Fruit fly (Drosophila melanogaster) whole organism, embryonic: ENCODE measurements around the gene Nup93-1.

Source experiments
- Atf6 ChIP-seq: fragments of 200-800 bp; sonication (Bioruptor generic); IDR thresholded peaks from 2 replicates; pipeline ENCODE4 v1.3.6; 2022; ENCODE audit warnings: missing biosample characterization, missing genetic modification characterization
- Bgb ChIP-seq: fragments of 200-800 bp; sonication (Bioruptor generic); IDR thresholded peaks from 2 replicates; pipeline ENCODE4 v1.3.6; 2022; ENCODE audit warnings: missing biosample characterization, missing genetic modification characterization; ENCODE audit not compliant: partially characterized antibody
- C15 ChIP-seq: fragments of 200-800 bp; sonication (Bioruptor generic); IDR thresholded peaks from 3 replicates; pipeline ENCODE4 v1.3.6; 2022; ENCODE audit warnings: missing biosample characterization, missing genetic modification characterization
- CG11398 ChIP-seq: fragments of 200-800 bp; sonication (Bioruptor generic); optimal IDR thresholded peaks from 2 replicates; lab custom pipeline; 2016; ENCODE audit warnings: missing biosample characterization, missing genetic modification characterization
- CG11504 ChIP-seq: fragments of 200-800 bp; sonication (Bioruptor generic); optimal IDR thresholded peaks from 3 replicates; lab custom pipeline; 2019; ENCODE audit warnings: missing biosample characterization, mild to moderate bottlenecking, missing genetic modification characterization, moderate library complexity
- CG11723 ChIP-seq: fragments of 200-800 bp; sonication (Bioruptor generic); optimal IDR thresholded peaks from 2 replicates; lab custom pipeline; 2017; ENCODE audit warnings: missing biosample characterization, mild to moderate bottlenecking, missing genetic modification characterization
- CG1233 ChIP-seq: fragments of 200-800 bp; sonication (Bioruptor generic); optimal IDR thresholded peaks from 4 replicates; lab custom pipeline; 2018; ENCODE audit warnings: missing biosample characterization, mild to moderate bottlenecking, missing genetic modification characterization
- CG15269 ChIP-seq: fragments of 200-800 bp; sonication (Bioruptor generic); optimal IDR thresholded peaks from 2 replicates; lab custom pipeline; 2018; ENCODE audit warnings: missing biosample characterization, mild to moderate bottlenecking, missing genetic modification characterization, moderate library complexity
- CG15514 ChIP-seq: fragments of 200-800 bp; sonication (Bioruptor generic); optimal IDR thresholded peaks from 3 replicates; lab custom pipeline; 2017; ENCODE audit warnings: missing biosample characterization, missing genetic modification characterization, mild to moderate bottlenecking, moderate library complexity, missing genetic modification reagents
- CG18262 ChIP-seq: fragments of 200-800 bp; optimal IDR thresholded peaks from 3 replicates; lab custom pipeline; 2019; ENCODE audit warnings: missing biosample characterization, mild to moderate bottlenecking, missing genetic modification characterization, moderate library complexity
- CG18599 ChIP-seq: fragments of 200-800 bp; sonication (Bioruptor generic); optimal IDR thresholded peaks from 3 replicates; lab custom pipeline; 2017; ENCODE audit warnings: missing biosample characterization, missing genetic modification characterization, mild to moderate bottlenecking, moderate library complexity, missing genetic modification reagents
- CG2120 ChIP-seq: fragments of 200-800 bp; sonication (Bioruptor generic); optimal IDR thresholded peaks from 3 replicates; lab custom pipeline; 2016; ENCODE audit warnings: missing biosample characterization, missing genetic modification characterization
- CG31224 ChIP-seq: fragments of 200-800 bp; sonication (Bioruptor generic); IDR thresholded peaks from 2 replicates; pipeline ENCODE4 v1.3.6; 2022; ENCODE audit warnings: missing biosample characterization, missing genetic modification characterization
- CG31441 ChIP-seq: fragments of 200-800 bp; sonication (Bioruptor generic); IDR thresholded peaks from 2 replicates; pipeline ENCODE4 v1.3.6; 2022; ENCODE audit warnings: missing biosample characterization, missing genetic modification characterization
- CG4328 ChIP-seq: fragments of 200-800 bp; sonication (Bioruptor generic); optimal IDR thresholded peaks from 3 replicates; lab custom pipeline; 2017; ENCODE audit warnings: missing biosample characterization, missing genetic modification reagents, missing genetic modification characterization
- CG5953 ChIP-seq: fragments of 200-800 bp; sonication (Bioruptor generic); IDR thresholded peaks from 2 replicates; pipeline ENCODE4 v1.3.6; 2022; ENCODE audit warnings: missing biosample characterization, missing genetic modification characterization
- CG8089 ChIP-seq: fragments of 200-800 bp; sonication (Bioruptor generic); optimal IDR thresholded peaks from 3 replicates; lab custom pipeline; 2016; ENCODE audit warnings: missing biosample characterization, missing genetic modification characterization
- CG8290 ChIP-seq, 3 experiments: fragments of 200-800 bp; sonication (Bioruptor generic); optimal IDR thresholded peaks; 2 replicates each; lab custom pipeline; 2016 to 2019; ENCODE audit warnings: missing biosample characterization in 3 of 3, missing genetic modification characterization in 3 of 3, mild to moderate bottlenecking in 2 of 3, moderate library complexity in 1 of 3
- CG9797 ChIP-seq: fragments of 200-800 bp; sonication (Bioruptor generic); optimal IDR thresholded peaks from 3 replicates; lab custom pipeline; 2018; ENCODE audit warnings: missing biosample characterization, mild to moderate bottlenecking, missing genetic modification characterization
- D19A ChIP-seq: fragments of 200-800 bp; optimal IDR thresholded peaks from 3 replicates; lab custom pipeline; 2019; ENCODE audit warnings: missing biosample characterization, mild to moderate bottlenecking, missing genetic modification characterization, moderate library complexity
- Eip74EF ChIP-seq, 2 experiments: fragments of 200-800 bp in 1 of 2; fragments of >200 bp in 1 of 2; sonication (Bioruptor generic) in 1 of 2; optimal IDR thresholded peaks; 2 replicates each; lab custom pipeline; 2017 to 2019; ENCODE audit warnings: missing biosample characterization in 2 of 2, missing genetic modification characterization in 2 of 2, mild to moderate bottlenecking in 1 of 2, moderate library complexity in 1 of 2
- HLH3B ChIP-seq: fragments of 200-800 bp; sonication (Bioruptor generic); IDR thresholded peaks from 2 replicates; pipeline ENCODE4 v1.3.6; 2022; ENCODE audit warnings: missing biosample characterization, missing genetic modification characterization
- HmgD ChIP-seq: fragments of 200-800 bp; sonication (Bioruptor generic); optimal IDR thresholded peaks from 3 replicates; lab custom pipeline; 2016; ENCODE audit warnings: missing biosample characterization, missing genetic modification characterization
- HmgZ ChIP-seq: fragments of 200-800 bp; sonication (Bioruptor generic); optimal IDR thresholded peaks from 2 replicates; lab custom pipeline; 2018; ENCODE audit warnings: missing biosample characterization, mild to moderate bottlenecking, missing genetic modification characterization
- TFAM ChIP-seq: fragments of 200-800 bp; sonication (Bioruptor generic); optimal IDR thresholded peaks from 2 replicates; lab custom pipeline; 2017; ENCODE audit warnings: missing biosample characterization, missing genetic modification characterization, inconsistent platforms
- Tbp ChIP-seq: fragments of >200 bp; optimal IDR thresholded peaks from 2 replicates; lab custom pipeline; 2018; ENCODE audit warnings: missing biosample characterization, missing genetic modification characterization
- YL-1 ChIP-seq: fragments of 200-800 bp; sonication (Bioruptor generic); optimal IDR thresholded peaks from 3 replicates; lab custom pipeline; 2017; ENCODE audit warnings: missing biosample characterization, mild to moderate bottlenecking, missing genetic modification characterization
- bab2 ChIP-seq: fragments of 200-800 bp; sonication (Bioruptor generic); optimal IDR thresholded peaks from 2 replicates; lab custom pipeline; 2016; ENCODE audit warnings: missing biosample characterization, missing genetic modification characterization
- br ChIP-seq: fragments of >200 bp; optimal IDR thresholded peaks from 2 replicates; lab custom pipeline; 2017
- caup ChIP-seq: fragments of 200-800 bp; sonication (Bioruptor generic); optimal IDR thresholded peaks from 3 replicates; lab custom pipeline; 2017; ENCODE audit warnings: missing biosample characterization, mild to moderate bottlenecking, missing genetic modification characterization, moderate library complexity; ENCODE audit not compliant: severe bottlenecking
- cwo ChIP-seq: fragments of 200-800 bp; sonication (Bioruptor generic); optimal IDR thresholded peaks from 3 replicates; lab custom pipeline; 2017; ENCODE audit warnings: missing biosample characterization, missing genetic modification characterization, mild to moderate bottlenecking, moderate library complexity, missing genetic modification reagents
- dimm ChIP-seq: fragments of 200-800 bp; sonication (Bioruptor generic); IDR thresholded peaks from 2 replicates; pipeline ENCODE4 v1.3.6; 2022; ENCODE audit warnings: missing biosample characterization, missing genetic modification characterization
- fd64A ChIP-seq: fragments of 200-800 bp; sonication (Bioruptor generic); optimal IDR thresholded peaks from 3 replicates; lab custom pipeline; 2018; ENCODE audit warnings: missing biosample characterization, mild to moderate bottlenecking, missing genetic modification characterization
- gsb-n ChIP-seq: fragments of 200-800 bp; sonication (Bioruptor generic); optimal IDR thresholded peaks from 3 replicates; lab custom pipeline; 2018; ENCODE audit warnings: missing biosample characterization, mild to moderate bottlenecking, missing genetic modification characterization
- ken ChIP-seq: fragments of 200-800 bp; sonication (Bioruptor generic); IDR thresholded peaks from 3 replicates; pipeline ENCODE4 v1.3.6; 2022; ENCODE audit warnings: missing biosample characterization, missing genetic modification characterization
- lilli ChIP-seq: fragments of 200-800 bp; sonication (Bioruptor generic); optimal IDR thresholded peaks from 3 replicates; lab custom pipeline; 2016; ENCODE audit warnings: missing biosample characterization, missing genetic modification characterization
- lola ChIP-seq, 3 experiments: fragments of >200 bp in 2 of 3; fragments of 200-800 bp in 1 of 3; sonication (Bioruptor generic) in 1 of 3; optimal IDR thresholded peaks; 2 replicates each; lab custom pipeline; 2017 to 2019; ENCODE audit warnings: missing biosample characterization in 3 of 3, missing genetic modification characterization in 3 of 3, mild to moderate bottlenecking in 1 of 3, moderate library complexity in 1 of 3
- luna ChIP-seq: fragments of 200-800 bp; sonication (Bioruptor generic); optimal IDR thresholded peaks from 2 replicates; lab custom pipeline; 2016; ENCODE audit warnings: missing biosample characterization, missing genetic modification characterization
- mam ChIP-seq: fragments of 200-800 bp; sonication (Bioruptor generic); optimal IDR thresholded peaks from 3 replicates; lab custom pipeline; 2016; ENCODE audit warnings: missing biosample characterization, missing genetic modification characterization
- pita ChIP-seq: fragments of 200-800 bp; sonication (Bioruptor generic); optimal IDR thresholded peaks from 2 replicates; lab custom pipeline; 2017; ENCODE audit warnings: missing biosample characterization, mild to moderate bottlenecking, missing genetic modification characterization
- prd ChIP-seq, 3 experiments: fragments of >200 bp in 2 of 3; fragments of 200-800 bp in 1 of 3; sonication (Bioruptor generic) in 1 of 3; optimal IDR thresholded peaks in 2 of 3; IDR thresholded peaks in 1 of 3; 2 replicates in 2 of 3; 3 replicates in 1 of 3; pipeline versions ENCODE4 v1.3.6 to Lab custom; 2017 to 2022; ENCODE audit warnings: missing biosample characterization in 1 of 3, missing genetic modification characterization in 1 of 3
- psq ChIP-seq: fragments of 200-800 bp; sonication (Bioruptor generic); optimal IDR thresholded peaks from 2 replicates; lab custom pipeline; 2017; ENCODE audit warnings: missing biosample characterization, missing genetic modification characterization
- ranshi ChIP-seq: fragments of 200-800 bp; sonication (Bioruptor generic); IDR thresholded peaks from 2 replicates; pipeline ENCODE4 v1.3.6; 2022; ENCODE audit warnings: missing biosample characterization, missing genetic modification characterization
- rib ChIP-seq: fragments of 200-800 bp; sonication (Bioruptor generic); IDR thresholded peaks from 2 replicates; pipeline ENCODE4 v1.3.6; 2022; ENCODE audit warnings: missing biosample characterization, missing genetic modification characterization
- run ChIP-seq: fragments of 200-800 bp; sonication (Bioruptor generic); optimal IDR thresholded peaks from 3 replicates; lab custom pipeline; 2018; ENCODE audit warnings: missing biosample characterization, mild to moderate bottlenecking, missing genetic modification characterization
- sens ChIP-seq: fragments of 200-800 bp; sonication (Bioruptor generic); peaks from one replicate; lab custom pipeline; 2016; ENCODE audit warnings: missing biosample characterization, missing genetic modification characterization
- seq ChIP-seq: fragments of 200-800 bp; sonication (Bioruptor generic); IDR thresholded peaks from 2 replicates; pipeline ENCODE4 v1.3.6; 2022; ENCODE audit warnings: missing biosample characterization, missing genetic modification characterization
- sna ChIP-seq: fragments of 200-800 bp; sonication (Bioruptor generic); IDR thresholded peaks from 2 replicates; pipeline ENCODE4 v1.3.6; 2022; ENCODE audit warnings: missing biosample characterization, missing genetic modification characterization; ENCODE audit not compliant: partially characterized antibody
- tgo ChIP-seq: fragments of 200-800 bp; sonication (Bioruptor generic); IDR thresholded peaks from 3 replicates; pipeline ENCODE4 v1.3.6; 2022; ENCODE audit warnings: missing biosample characterization, missing genetic modification characterization
- tx ChIP-seq: fragments of 200-800 bp; sonication (Bioruptor generic); optimal IDR thresholded peaks from 2 replicates; lab custom pipeline; 2016; ENCODE audit warnings: missing biosample characterization, missing genetic modification characterization
- zfh2 ChIP-seq: fragments of 200-800 bp; sonication (Bioruptor generic); optimal IDR thresholded peaks from 2 replicates; lab custom pipeline; 2016; ENCODE audit warnings: missing biosample characterization, missing genetic modification characterization

Nup93-1 gene

DNA sequence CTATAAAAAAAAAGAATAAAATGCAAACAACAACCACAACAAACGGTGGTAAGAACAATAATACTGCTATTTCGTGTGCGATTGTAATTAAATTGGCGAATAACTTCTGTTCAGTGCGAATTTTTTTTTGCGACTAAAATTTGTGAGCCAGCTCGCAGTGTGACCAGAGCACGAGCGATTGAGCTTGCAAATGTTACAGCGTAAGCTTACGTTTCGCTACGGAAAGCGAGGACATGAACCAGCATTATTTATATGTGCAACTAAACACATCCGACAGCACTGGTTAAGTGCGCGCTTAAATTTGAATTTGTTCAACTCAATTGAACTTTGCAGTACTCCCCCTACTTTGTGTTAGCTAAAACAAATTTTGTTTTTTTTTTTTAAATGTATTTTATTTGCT lies 23.1 kb downstream of the Nup93-1 start, which contains the start of gene AMPdeam (continued):
- TF ChIP-seq CG2120 (GFP tag; lab: Kevin White, UChicago): peak; percentile 61
- no peak for TF ChIP-seq CG31224 (GFP tag; lab: Robert Waterston, UW)
- TF ChIP-seq caup: no peak
- no peak for TF ChIP-seq seq (GFP tag; lab: Robert Waterston, UW)
- peak; percentile 54 for TF ChIP-seq CG9797 (GFP tag; lab: Kevin White, UChicago)
- TF ChIP-seq D19A: no peak
- peak; percentile 51; the same call in 1 of the 2 replicates for TF ChIP-seq Bgb (GFP tag; lab: Robert Waterston, UW)
- no peak for TF ChIP-seq HmgD (GFP tag; lab: Kevin White, UChicago)
- TF ChIP-seq fd64A: no peak
- TF ChIP-seq lola (GFP tag; optimal IDR thresholded peaks at IDR 0.05; lab: Kevin White, UChicago): no peak
- no peak for TF ChIP-seq YL-1 (GFP tag; lab: Kevin White, UChicago)
- TF ChIP-seq Atf6 (GFP tag; lab: Robert Waterston, UW): no peak
- TF ChIP-seq mam (GFP tag; lab: Kevin White, UChicago): peak; percentile 18
- no peak for TF ChIP-seq CG1233 (GFP tag; lab: Kevin White, UChicago)
- no peak for TF ChIP-seq luna (GFP tag; lab: Kevin White, UChicago)
- TF ChIP-seq CG18599 (GFP tag; lab: Kevin White, UChicago): no peak
- TF ChIP-seq dimm (GFP tag; lab: Robert Waterston, UW): no peak
- no peak for TF ChIP-seq psq (GFP tag; lab: Kevin White, UChicago)
- peak; percentile 49 for TF ChIP-seq CG11504 (tag; lab: Kevin White, UChicago)
- no peak for TF ChIP-seq prd (optimal IDR thresholded peaks at IDR 0.05; lab: Kevin White, UChicago)
- TF ChIP-seq prd (GFP tag; IDR thresholded peaks at IDR 0.05; lab: Robert Waterston, UW): no peak
- peak; percentile 40 for TF ChIP-seq pita (GFP tag; lab: Kevin White, UChicago)
- TF ChIP-seq cwo (GFP tag; lab: Kevin White, UChicago): no peak
- 0 out of 2 replicates have a peak, but pooled peaks have one; percentile 17 for TF ChIP-seq ranshi (GFP tag; lab: Robert Waterston, UW)
- no peak for TF ChIP-seq run
- no peak; the same call in 1 of the 2 replicates for TF ChIP-seq sna (GFP tag; lab: Robert Waterston, UW)
- peak; percentile 36 for TF ChIP-seq lilli
- TF ChIP-seq TFAM (GFP tag; lab: Kevin White, UChicago): no peak
- no peak for TF ChIP-seq CG11723 (GFP tag; lab: Kevin White, UChicago)
- no peak for TF ChIP-seq CG5953 (GFP tag; lab: Robert Waterston, UW)
- no peak for TF ChIP-seq br
- TF ChIP-seq bab2 (GFP tag; lab: Kevin White, UChicago): no peak
- TF ChIP-seq CG15514 (GFP tag; lab: Kevin White, UChicago): peak; percentile 92
- no peak for TF ChIP-seq tgo (GFP tag; lab: Robert Waterston, UW)
- TF ChIP-seq rib (GFP tag; lab: Robert Waterston, UW): no peak; the same call in 1 of the 2 replicates
- peak; percentile 63 for TF ChIP-seq HmgZ
- TF ChIP-seq gsb-n (tag; lab: Kevin White, UChicago): no peak
- TF ChIP-seq Tbp (GFP tag; lab: Kevin White, UChicago): no peak
- no peak for TF ChIP-seq CG18262 (tag; lab: Kevin White, UChicago)
- TF ChIP-seq HLH3B: no peak
- no peak for TF ChIP-seq tx (GFP tag; lab: Kevin White, UChicago)
- peak; percentile 35 for TF ChIP-seq zfh2 (GFP tag; lab: Kevin White, UChicago)
- TF ChIP-seq CG31441: no peak
- no peak for TF ChIP-seq CG11398 (GFP tag; lab: Kevin White, UChicago)
- peak; percentile 69 for TF ChIP-seq sens (GFP tag; lab: Kevin White, UChicago)
- no peak for TF ChIP-seq C15
- TF ChIP-seq CG15269 (tag; lab: Kevin White, UChicago): no peak
- TF ChIP-seq Eip74EF (GFP tag; optimal IDR thresholded peaks at IDR 0.05; lab: Kevin White, UChicago): no peak
- no peak for TF ChIP-seq CG8089 (GFP tag; lab: Kevin White, UChicago)
- peak; percentile 60 for TF ChIP-seq CG8290 (GFP tag; optimal IDR thresholded peaks at IDR 0.05; lab: Kevin White, UChicago)
- TF ChIP-seq CG8290 (tag; optimal IDR thresholded peaks at IDR 0.05; lab: Kevin White, UChicago): peak in 1 of 2 experiments; percentile 78
- no peak for TF ChIP-seq ken
- TF ChIP-seq CG4328 (GFP tag; lab: Kevin White, UChicago): no peak
